Worm (Caenorhabditis elegans): ENCODE measurements around the gene C17H12.5.

Gene C17H12.5

ce11 chrIV:6802132-6802531, 15.3 kb downstream of the C17H12.5 start, which contains the start of the genes cest-4 and C17H12.11:
TSS of gene cest-4 (minus strand) at chrIV:6802337.
TSS of gene C17H12.11 (plus strand) at chrIV:6802387.
- TF ChIP-seq mdt-29 (GFP tag; IDR thresholded peaks at IDR 0.05) = no peak
- peak; percentile 9 for TF ChIP-seq nhr-48 (tag; optimal IDR thresholded peaks at IDR 0.05)
- peak; percentile 71 for TF ChIP-seq nhr-77 (tag; optimal IDR thresholded peaks at IDR 0.05)
- peak; percentile 91 for TF ChIP-seq php-3 (GFP tag; IDR thresholded peaks at IDR 0.05)
- no peak for TF ChIP-seq lsy-2 (tag; optimal IDR thresholded peaks at IDR 0.05)
- peak; percentile 7 for TF ChIP-seq nhr-6 (tag; optimal IDR thresholded peaks at IDR 0.05)
- peak; percentile 88 for TF ChIP-seq pqm-1 (tag; optimal IDR thresholded peaks at IDR 0.05)
- peak; percentile 24 for TF ChIP-seq mxl-3 (GFP tag; optimal IDR thresholded peaks at IDR 0.05)
- no peak for TF ChIP-seq daf-16 (GFP tag; optimal IDR thresholded peaks at IDR 0.05)
- TF ChIP-seq daf-16 (tag; optimal IDR thresholded peaks at IDR 0.05) = peak; percentile 93
- no peak for TF ChIP-seq ama-1 (optimal IDR thresholded peaks at IDR 0.05)
- TF ChIP-seq lin-13 (GFP tag; optimal IDR thresholded peaks at IDR 0.05) = no peak
- TF ChIP-seq nhr-28 (tag; optimal IDR thresholded peaks at IDR 0.05) = peak; percentile 98
- peak; percentile 56 for TF ChIP-seq aha-1 (tag)
- TF ChIP-seq dmd-6 (GFP tag; IDR thresholded peaks at IDR 0.05) = peak; percentile 91
- TF ChIP-seq ceh-20 (GFP tag; IDR thresholded peaks at IDR 0.05) = peak; percentile 43; the same call in 1 of the 2 replicates
- peak; percentile 79 for TF ChIP-seq dve-1 (tag; optimal IDR thresholded peaks at IDR 0.05; ENCODE audit: insufficient read depth)
- TF ChIP-seq hlh-11 (tag; optimal IDR thresholded peaks at IDR 0.05) = peak; percentile 73
- no peak for TF ChIP-seq spr-1 (tag; optimal IDR thresholded peaks at IDR 0.05)

ce11 chrIV:6795529-6795928, 21.9 kb downstream of the C17H12.5 start, which contains the start of the genes C17H12.3 and C17H12.12:
TSS of gene C17H12.3 (minus strand) at chrIV:6795629.
TSS of gene C17H12.12 (plus strand) at chrIV:6795924.
- TF ChIP-seq daf-19 (GFP tag; conservative IDR thresholded peaks at IDR 0.05) (no peak), mes-2 (tag; optimal IDR thresholded peaks at IDR 0.05; ENCODE audit: poor library complexity, severe bottlenecking) (no peak), fos-1 (tag; optimal IDR thresholded peaks at IDR 0.05) (no peak), Y75B8A.6 (GFP tag; IDR thresholded peaks at IDR 0.05) (no peak), tag-97 (GFP tag; IDR thresholded peaks at IDR 0.05) (no peak), ceh-44 (GFP tag; IDR thresholded peaks at IDR 0.05) (no peak), mdl-1 (tag; optimal IDR thresholded peaks at IDR 0.05) (no peak), lin-1 (GFP tag; IDR thresholded peaks at IDR 0.05) (no peak), dmd-8 (GFP tag; IDR thresholded peaks at IDR 0.05) (no peak), ctbp-1 (GFP tag; IDR thresholded peaks at IDR 0.05) (no peak)

- TF ChIP-seq lin-38 (GFP tag; IDR thresholded peaks at IDR 0.05) (peak; percentile 35; the same call in 1 of the 2 replicates), snpc-1.2 (GFP tag; IDR thresholded peaks at IDR 0.05) (peak; percentile 91), gei-8 (GFP tag; optimal IDR thresholded peaks at IDR 0.05) (no peak), unc-62 (GFP tag; optimal IDR thresholded peaks at IDR 0.05 in 1 of 2) (peak in 1 of 2 experiments; percentile 70), unc-62 (tag; optimal IDR thresholded peaks at IDR 0.05) (no peak), F49E8.2 (tag; optimal IDR thresholded peaks at IDR 0.05; ENCODE audit: borderline replicate concordance) (peak; percentile 82), ceh-20 (GFP tag; IDR thresholded peaks at IDR 0.05) (no peak), zag-1 (tag; optimal IDR thresholded peaks at IDR 0.05) (no peak), T26A8.4 (GFP tag; IDR thresholded peaks at IDR 0.05) (peak; percentile 17; the same call in 1 of the 2 replicates), madf-5 (GFP tag; IDR thresholded peaks at IDR 0.05) (no peak), duxl-1 (tag; optimal IDR thresholded peaks at IDR 0.05; ENCODE audit: poor library complexity) (peak; percentile 21), daf-16 (GFP tag; optimal IDR thresholded peaks at IDR 0.05) (no peak), daf-16 (tag; optimal IDR thresholded peaks at IDR 0.05) (peak; percentile 3)
Measured at ce11 chrIV:6793310-6793966, 24.0 kb downstream of the C17H12.5 start.
